Fruit fly (Drosophila melanogaster): Measurements from ENCODE around the gene CG14695.

Gene CG14695

DNA sequence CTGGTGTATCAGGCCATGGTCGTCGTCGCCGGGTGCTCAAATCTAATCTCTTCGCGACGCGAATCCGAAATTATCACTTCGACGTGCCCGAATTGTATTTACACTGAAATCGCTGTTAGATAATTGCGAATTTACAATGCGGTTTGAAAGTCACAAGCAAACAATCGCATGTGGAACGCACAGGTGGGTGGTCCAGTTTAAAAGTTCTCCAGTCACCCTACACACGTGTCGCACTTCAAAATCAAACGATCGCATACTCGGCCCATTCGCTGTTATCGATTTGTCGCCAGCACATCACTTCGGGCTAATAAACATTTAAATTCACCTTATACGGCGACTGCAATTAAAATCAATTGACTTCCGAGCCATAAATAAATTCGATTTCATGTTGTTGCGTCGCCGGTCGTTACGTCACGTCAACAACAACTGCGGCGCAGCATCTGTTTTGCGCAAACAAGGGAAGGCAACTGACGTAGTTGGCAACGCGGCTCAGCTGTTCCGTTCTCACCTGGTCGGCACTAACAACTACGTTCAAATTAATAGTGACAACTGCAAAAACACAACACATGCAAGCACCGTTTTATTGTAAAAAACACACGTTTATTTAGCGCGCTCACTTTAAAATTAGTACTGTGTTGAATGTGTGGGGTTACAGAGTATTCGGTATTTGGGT is 16.2 kb downstream of the CG14695 start, which contains the start of gene CG6574 (continued):
- TF ChIP-seq fkh (GFP tag; optimal IDR thresholded peaks at IDR 0.05) (peak; percentile 77), CG8119 (GFP tag; IDR thresholded peaks at IDR 0.05) (no peak), esn (GFP tag; optimal IDR thresholded peaks at IDR 0.05) (peak; percentile 43), topi (GFP tag; optimal IDR thresholded peaks at IDR 0.05) (peak; percentile 7)

DNA sequence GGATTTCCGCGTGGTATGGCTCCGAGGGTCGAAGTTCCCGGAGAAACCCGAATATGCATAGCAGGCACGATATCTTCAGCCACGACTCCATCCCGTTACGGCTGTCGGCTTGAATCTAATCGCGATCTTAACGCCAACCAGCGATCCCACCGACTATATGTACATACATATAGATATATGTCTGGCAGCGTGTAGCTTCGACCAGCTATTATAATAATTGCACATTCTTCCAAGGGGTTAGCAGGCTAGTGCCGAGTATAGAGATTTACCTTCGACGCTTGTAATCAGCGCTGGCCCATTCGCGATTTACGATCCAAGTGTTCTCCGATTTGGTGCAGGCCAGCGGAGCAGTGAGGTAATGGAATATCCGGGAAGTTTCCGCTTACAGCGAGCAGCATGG is 19.4 kb downstream of the CG14695 start, which contains the start of gene CG14694:
Gene CG14694 (minus strand): TSS at position 101 of the 400 bp plus-strand sequence.
- TF ChIP-seq CG10631 (GFP tag; optimal IDR thresholded peaks at IDR 0.05) (no peak), Sox102F (GFP tag; optimal IDR thresholded peaks at IDR 0.05) (no peak), CG8632 (GFP tag; optimal IDR thresholded peaks at IDR 0.05) (no peak), CG32006 (GFP tag; optimal IDR thresholded peaks at IDR 0.05) (no peak), Lpt (GFP tag; optimal IDR thresholded peaks at IDR 0.05) (no peak), Sox14 (GFP tag; optimal IDR thresholded peaks at IDR 0.05) (no peak), CG6854 (GFP tag; optimal IDR thresholded peaks at IDR 0.05) (no peak), salr (GFP tag; optimal IDR thresholded peaks at IDR 0.05) (no peak), CG7368 (GFP tag; optimal IDR thresholded peaks at IDR 0.05) (no peak), Hr38 (GFP tag; optimal IDR thresholded peaks at IDR 0.05) (no peak), Hr39 (GFP tag; optimal IDR thresholded peaks at IDR 0.05) (no peak)

DNA sequence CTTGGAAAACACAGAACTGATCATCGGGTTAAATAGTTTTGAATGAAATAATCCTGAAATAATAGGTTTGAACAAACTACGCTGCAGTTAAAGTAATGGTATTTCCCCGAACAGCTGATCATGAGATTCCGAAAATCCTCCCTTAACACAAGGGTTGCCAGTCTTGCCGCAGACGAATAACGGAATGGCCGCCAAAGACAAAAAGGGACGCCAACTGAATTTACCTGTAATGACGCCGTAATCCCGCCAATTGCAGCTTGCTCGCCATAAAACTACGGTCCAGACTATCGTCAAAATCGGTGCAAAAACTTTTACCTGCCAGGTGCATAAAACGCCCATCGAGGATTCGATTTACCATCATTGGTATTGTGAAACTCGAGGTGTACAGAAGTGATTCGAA is 22.5 kb downstream of the CG14695 start, which contains the start of gene CG4570:
Gene CG4570 (plus strand): TSS at position 190 of the 400 bp plus-strand sequence.
- TF ChIP-seq Hr38 (GFP tag; optimal IDR thresholded peaks at IDR 0.05) (no peak), net (GFP tag; optimal IDR thresholded peaks at IDR 0.05) (no peak), Gug (GFP tag; IDR thresholded peaks at IDR 0.05) (no peak), dac (GFP tag; optimal IDR thresholded peaks at IDR 0.05) (no peak), Blimp-1 (GFP tag; optimal IDR thresholded peaks at IDR 0.05) (no peak), CG6792 (GFP tag; optimal IDR thresholded peaks at IDR 0.05) (no peak), fd59A (GFP tag; optimal IDR thresholded peaks at IDR 0.05) (no peak), OdsH (GFP tag; optimal IDR thresholded peaks at IDR 0.05) (no peak), CG6163 (GFP tag; IDR thresholded peaks at IDR 0.05) (no peak), Ets96B (tag; optimal IDR thresholded peaks at IDR 0.05) (no peak), CG8632 (GFP tag; optimal IDR thresholded peaks at IDR 0.05) (no peak), CG31627 (GFP tag; optimal IDR thresholded peaks at IDR 0.05) (no peak)

DNA sequence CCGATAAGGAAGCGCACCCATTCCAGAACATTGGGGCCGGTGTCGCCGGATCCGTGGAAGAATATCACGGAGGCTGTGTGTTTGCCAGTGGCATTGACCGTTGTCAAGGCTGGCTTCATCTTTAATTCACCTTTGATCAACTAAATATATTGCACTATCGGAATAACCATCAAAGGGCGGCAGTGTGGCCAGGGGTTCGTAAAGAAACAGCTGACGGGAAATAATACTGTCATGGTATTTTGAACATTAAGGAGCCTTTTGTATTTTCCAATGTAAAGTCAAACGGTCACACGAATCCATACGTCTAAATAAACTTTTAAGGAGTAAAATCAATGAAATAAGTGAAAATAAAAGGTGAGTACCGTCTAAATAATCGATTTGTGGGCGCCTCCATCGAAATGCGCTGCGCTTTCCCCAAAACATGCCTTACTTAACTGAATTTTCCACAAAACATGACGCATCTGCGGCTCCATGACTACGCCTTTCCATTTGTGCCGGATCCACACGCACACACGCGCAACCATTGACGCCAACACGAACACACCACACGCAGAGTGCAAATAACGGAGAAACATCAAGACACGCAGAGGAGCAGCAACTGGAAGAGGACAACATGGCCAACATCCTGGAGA is 24.8 kb downstream of the CG14695 start, which contains the start of the genes CG6567 and CG4511:
Gene CG6567 (minus strand): TSS at position 209 of the 632 bp plus-strand sequence.
Gene CG4511 (plus strand): TSS at position 259 of the 632 bp plus-strand sequence.
- TF ChIP-seq CG6854 (GFP tag; optimal IDR thresholded peaks at IDR 0.05) (no peak), OdsH (GFP tag; optimal IDR thresholded peaks at IDR 0.05) (no peak), CG1621 (tag; optimal IDR thresholded peaks at IDR 0.05) (peak; percentile 87)

DNA sequence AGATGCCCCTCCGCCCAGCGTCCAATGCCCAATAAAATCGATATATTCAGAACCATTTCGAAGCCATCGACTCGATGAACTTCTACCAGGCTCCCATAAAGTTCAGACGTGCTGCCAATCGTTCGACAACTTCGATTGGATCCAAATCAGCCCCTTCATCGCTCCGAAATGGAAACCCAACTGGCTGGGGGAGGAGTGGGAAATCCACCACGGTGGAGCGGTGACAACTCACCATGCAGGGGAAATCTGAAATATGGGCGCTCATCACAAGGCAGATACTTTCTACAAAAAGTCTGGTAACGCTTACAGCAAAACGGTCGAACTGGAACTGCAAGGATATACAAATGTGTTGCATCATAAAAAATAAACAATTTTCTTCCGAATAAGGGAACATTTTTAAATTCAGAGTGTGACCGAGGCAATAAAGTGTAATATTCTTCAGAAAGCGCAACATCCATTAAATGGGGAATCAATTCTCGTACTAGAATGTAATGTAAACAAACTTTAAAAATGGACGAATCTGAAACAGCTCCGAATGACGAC is 26.8 kb downstream of the CG14695 start, which contains the start of gene CG4565:
Gene CG4565 (plus strand): TSS at position 493 of the 543 bp plus-strand sequence.
- TF ChIP-seq spab (GFP tag; optimal IDR thresholded peaks at IDR 0.05) (no peak), dsx (GFP tag; optimal IDR thresholded peaks at IDR 0.05; ENCODE audit: poor library complexity, severe bottlenecking) (no peak), achi (GFP tag; optimal IDR thresholded peaks at IDR 0.05) (no peak), Hr39 (GFP tag; optimal IDR thresholded peaks at IDR 0.05) (no peak), Eip78C (GFP tag) (peak; percentile 24), CG31627 (GFP tag; optimal IDR thresholded peaks at IDR 0.05) (no peak), OdsH (GFP tag; optimal IDR thresholded peaks at IDR 0.05) (no peak), acj6 (GFP tag; optimal IDR thresholded peaks at IDR 0.05) (no peak), dac (GFP tag; optimal IDR thresholded peaks at IDR 0.05) (no peak), esn (GFP tag; optimal IDR thresholded peaks at IDR 0.05) (no peak), topi (GFP tag; optimal IDR thresholded peaks at IDR 0.05) (no peak), CG8632 (GFP tag; optimal IDR thresholded peaks at IDR 0.05) (no peak), CG1621 (tag; optimal IDR thresholded peaks at IDR 0.05) (no peak), CG7368 (GFP tag; optimal IDR thresholded peaks at IDR 0.05) (no peak), CG32006 (GFP tag; optimal IDR thresholded peaks at IDR 0.05) (no peak), Eip93F (GFP tag; optimal IDR thresholded peaks at IDR 0.05) (no peak), Sox102F (GFP tag; optimal IDR thresholded peaks at IDR 0.05) (no peak), fkh (GFP tag; optimal IDR thresholded peaks at IDR 0.05) (peak; percentile 49)
